Fruit fly (Drosophila melanogaster) whole organism, embryonic: Measurements from ENCODE around the gene Alg2.

Experiments
- ATbp ChIP-seq: fragments of 200-800 bp; sonication (Bioruptor generic); optimal IDR thresholded peaks from 2 replicates; lab custom pipeline; 2017; ENCODE audit warnings: missing biosample characterization, mild to moderate bottlenecking, missing genetic modification characterization, missing genetic modification reagents
- Adf1 ChIP-seq: fragments of 200-800 bp; sonication (Bioruptor generic); IDR thresholded peaks from 2 replicates; pipeline ENCODE4 v1.3.6; 2022; ENCODE audit warnings: missing biosample characterization, missing genetic modification characterization
- C15 ChIP-seq: fragments of 200-800 bp; sonication (Bioruptor generic); IDR thresholded peaks from 3 replicates; pipeline ENCODE4 v1.3.6; 2022; ENCODE audit warnings: missing biosample characterization, missing genetic modification characterization
- CG11456 ChIP-seq: fragments of 200-800 bp; sonication (Bioruptor generic); IDR thresholded peaks from 3 replicates; pipeline ENCODE4 v1.3.6; 2022; ENCODE audit warnings: missing biosample characterization, missing genetic modification characterization
- CG12071 ChIP-seq: fragments of 200-800 bp; sonication (Bioruptor generic); optimal IDR thresholded peaks from 3 replicates; lab custom pipeline; 2018; ENCODE audit warnings: missing biosample characterization, mild to moderate bottlenecking, missing genetic modification characterization
- CG12659 ChIP-seq: fragments of 200-800 bp; sonication (Bioruptor generic); optimal IDR thresholded peaks from 3 replicates; lab custom pipeline; 2017; ENCODE audit warnings: mild to moderate bottlenecking, missing biosample characterization, missing genetic modification reagents, missing genetic modification characterization
- CG13624 ChIP-seq: fragments of 200-800 bp; sonication (Bioruptor generic); optimal IDR thresholded peaks from 2 replicates; lab custom pipeline; 2016; ENCODE audit warnings: missing biosample characterization, missing genetic modification characterization
- CG14050 ChIP-seq: fragments of 200-800 bp; sonication (Bioruptor generic); IDR thresholded peaks from 3 replicates; pipeline ENCODE4 v1.3.6; 2022; ENCODE audit warnings: missing biosample characterization, missing genetic modification characterization
- CG15479 ChIP-seq: fragments of 200-800 bp; sonication (Bioruptor generic); optimal IDR thresholded peaks from 3 replicates; lab custom pipeline; 2019; ENCODE audit warnings: missing biosample characterization, mild to moderate bottlenecking, missing genetic modification characterization, moderate library complexity
- CG1602 ChIP-seq: fragments of 200-800 bp; sonication (Bioruptor generic); optimal IDR thresholded peaks from 3 replicates; lab custom pipeline; 2016; ENCODE audit warnings: missing biosample characterization, missing genetic modification characterization
- CG17186 ChIP-seq: fragments of 200-800 bp; sonication (Bioruptor generic); optimal IDR thresholded peaks from 3 replicates; lab custom pipeline; 2017; ENCODE audit warnings: missing biosample characterization, missing genetic modification reagents, missing genetic modification characterization
- CG17361 ChIP-seq: fragments of 200-800 bp; sonication (Bioruptor generic); IDR thresholded peaks from 3 replicates; pipeline ENCODE4 v1.3.6; 2022; ENCODE audit warnings: missing biosample characterization, missing genetic modification characterization
- CG17612 ChIP-seq: fragments of 200-800 bp; sonication (Bioruptor generic); IDR thresholded peaks from 2 replicates; pipeline ENCODE4 v1.3.6; 2022; ENCODE audit warnings: missing biosample characterization, missing genetic modification characterization
- CG18476 ChIP-seq: fragments of 200-800 bp; sonication (Bioruptor generic); optimal IDR thresholded peaks from 2 replicates; lab custom pipeline; 2016; ENCODE audit warnings: missing biosample characterization, mild to moderate bottlenecking, missing genetic modification characterization
- CG31365 ChIP-seq: fragments of 200-800 bp; sonication (Bioruptor generic); optimal IDR thresholded peaks from 2 replicates; lab custom pipeline; 2018; ENCODE audit warnings: missing biosample characterization, mild to moderate bottlenecking, missing genetic modification characterization
- CG31388 ChIP-seq: fragments of 200-800 bp; sonication (Bioruptor generic); optimal IDR thresholded peaks from 2 replicates; lab custom pipeline; 2016; ENCODE audit warnings: missing biosample characterization, missing genetic modification characterization
- CG3407 ChIP-seq: fragments of 200-800 bp; sonication (Bioruptor generic); optimal IDR thresholded peaks from 2 replicates; lab custom pipeline; 2018; ENCODE audit warnings: missing biosample characterization, mild to moderate bottlenecking, missing genetic modification characterization
- CG3838 ChIP-seq: fragments of 200-800 bp; sonication (Bioruptor generic); optimal IDR thresholded peaks from 3 replicates; lab custom pipeline; 2016; ENCODE audit warnings: missing biosample characterization, missing genetic modification characterization
- CG4820 ChIP-seq: fragments of 200-800 bp; sonication (Bioruptor generic); optimal IDR thresholded peaks from 3 replicates; lab custom pipeline; 2016; ENCODE audit warnings: missing biosample characterization, missing genetic modification characterization
- CG9817 ChIP-seq: fragments of 200-800 bp; sonication (Bioruptor generic); optimal IDR thresholded peaks from 2 replicates; lab custom pipeline; 2018; ENCODE audit warnings: missing biosample characterization, mild to moderate bottlenecking, missing genetic modification characterization, moderate library complexity
- Chrac-16 ChIP-seq: fragments of 200-800 bp; sonication (Bioruptor generic); optimal IDR thresholded peaks from 3 replicates; lab custom pipeline; 2016; ENCODE audit warnings: missing biosample characterization, missing genetic modification characterization
- Dek ChIP-seq: fragments of 200-800 bp; sonication (Bioruptor generic); optimal IDR thresholded peaks from 3 replicates; lab custom pipeline; 2019; ENCODE audit warnings: missing biosample characterization, mild to moderate bottlenecking, missing genetic modification characterization, moderate library complexity
- Dip2 ChIP-seq: fragments of 200-800 bp; sonication (Bioruptor generic); IDR thresholded peaks from 2 replicates; pipeline ENCODE4 v1.3.6; 2022; ENCODE audit warnings: missing biosample characterization, missing genetic modification characterization
- Eip74EF ChIP-seq, 2 experiments: fragments of 200-800 bp in 1 of 2; fragments of >200 bp in 1 of 2; sonication (Bioruptor generic) in 1 of 2; optimal IDR thresholded peaks; 2 replicates each; lab custom pipeline; 2017 to 2019; ENCODE audit warnings: missing biosample characterization in 2 of 2, missing genetic modification characterization in 2 of 2, mild to moderate bottlenecking in 1 of 2, moderate library complexity in 1 of 2
- Hsf ChIP-seq: fragments of 200-800 bp; sonication (Bioruptor generic); optimal IDR thresholded peaks from 3 replicates; lab custom pipeline; 2016; ENCODE audit warnings: missing biosample characterization, missing genetic modification characterization
- NfI ChIP-seq: fragments of 200-800 bp; sonication (Bioruptor generic); optimal IDR thresholded peaks from 3 replicates; lab custom pipeline; 2018; ENCODE audit warnings: missing biosample characterization, mild to moderate bottlenecking, missing genetic modification characterization, moderate library complexity
- Xbp1 ChIP-seq: fragments of 200-800 bp; sonication (Bioruptor generic); optimal IDR thresholded peaks from 3 replicates; lab custom pipeline; 2016; ENCODE audit warnings: missing biosample characterization, mild to moderate bottlenecking, missing genetic modification characterization
- YL-1 ChIP-seq: fragments of 200-800 bp; sonication (Bioruptor generic); optimal IDR thresholded peaks from 3 replicates; lab custom pipeline; 2017; ENCODE audit warnings: missing biosample characterization, mild to moderate bottlenecking, missing genetic modification characterization
- bab2 ChIP-seq: fragments of 200-800 bp; sonication (Bioruptor generic); optimal IDR thresholded peaks from 2 replicates; lab custom pipeline; 2016; ENCODE audit warnings: missing biosample characterization, missing genetic modification characterization
- cato ChIP-seq: fragments of 200-800 bp; sonication (Bioruptor generic); optimal IDR thresholded peaks from 2 replicates; lab custom pipeline; 2016; ENCODE audit warnings: missing biosample characterization, missing genetic modification characterization, borderline replicate concordance
- caup ChIP-seq: fragments of 200-800 bp; sonication (Bioruptor generic); optimal IDR thresholded peaks from 3 replicates; lab custom pipeline; 2017; ENCODE audit warnings: missing biosample characterization, mild to moderate bottlenecking, missing genetic modification characterization, moderate library complexity; ENCODE audit not compliant: severe bottlenecking
- crol ChIP-seq: fragments of 200-800 bp; sonication (Bioruptor generic); IDR thresholded peaks from 2 replicates; pipeline ENCODE4 v1.3.6; 2022; ENCODE audit warnings: missing biosample characterization, missing genetic modification characterization
- dmrt11E ChIP-seq: fragments of 200-800 bp; sonication (Bioruptor generic); optimal IDR thresholded peaks from 3 replicates; lab custom pipeline; 2018; ENCODE audit warnings: missing biosample characterization, mild to moderate bottlenecking, missing genetic modification characterization, moderate library complexity
- dmrt99B ChIP-seq: fragments of 200-800 bp; sonication (Bioruptor generic); optimal IDR thresholded peaks from 2 replicates; lab custom pipeline; 2018; ENCODE audit warnings: missing biosample characterization, mild to moderate bottlenecking, missing genetic modification characterization, moderate library complexity
- fd102C ChIP-seq: fragments of 200-800 bp; sonication (Bioruptor generic); optimal IDR thresholded peaks from 2 replicates; lab custom pipeline; 2018; ENCODE audit warnings: missing biosample characterization, mild to moderate bottlenecking, missing genetic modification characterization, moderate library complexity
- fd3F ChIP-seq: fragments of 200-800 bp; sonication (Bioruptor generic); optimal IDR thresholded peaks from 2 replicates; lab custom pipeline; 2018; ENCODE audit warnings: missing biosample characterization, mild to moderate bottlenecking, missing genetic modification characterization, moderate library complexity
- gsb ChIP-seq: fragments of 200-800 bp; sonication (Bioruptor generic); IDR thresholded peaks from 2 replicates; pipeline ENCODE4 v1.3.6; 2022; ENCODE audit warnings: missing biosample characterization, missing genetic modification characterization
- ham ChIP-seq: fragments of 200-800 bp; sonication (Bioruptor generic); IDR thresholded peaks from 2 replicates; pipeline ENCODE4 v1.3.6; 2022; ENCODE audit warnings: missing biosample characterization, missing genetic modification characterization
- hkb ChIP-seq, 2 experiments: fragments of 200-800 bp in 1 of 2; fragments of >200 bp in 1 of 2; sonication (Bioruptor generic) in 1 of 2; IDR thresholded peaks in 1 of 2; optimal IDR thresholded peaks in 1 of 2; 2 replicates each; pipeline versions ENCODE4 v1.3.6 to Lab custom; 2017 to 2022; ENCODE audit warnings: missing biosample characterization in 1 of 2, missing genetic modification characterization in 1 of 2
- klu ChIP-seq: fragments of 200-800 bp; sonication (Bioruptor generic); IDR thresholded peaks from 2 replicates; pipeline ENCODE4 v1.3.6; 2022; ENCODE audit warnings: missing biosample characterization, missing genetic modification characterization
- mam ChIP-seq: fragments of 200-800 bp; sonication (Bioruptor generic); optimal IDR thresholded peaks from 3 replicates; lab custom pipeline; 2016; ENCODE audit warnings: missing biosample characterization, missing genetic modification characterization
- nau ChIP-seq: fragments of 200-800 bp; sonication (Bioruptor generic); optimal IDR thresholded peaks from 3 replicates; lab custom pipeline; 2017; ENCODE audit warnings: missing biosample characterization, mild to moderate bottlenecking, missing genetic modification characterization, missing genetic modification reagents
- pan ChIP-seq, 4 experiments: fragments of >200 bp in 3 of 4; fragments of 200-800 bp in 1 of 4; sonication (Bioruptor generic) in 1 of 4; optimal IDR thresholded peaks in 3 of 4; IDR thresholded peaks in 1 of 4; 2 replicates each; pipeline versions ENCODE4 v1.3.6 to Lab custom; 2017 to 2022; ENCODE audit warnings: missing biosample characterization in 2 of 4, missing genetic modification characterization in 2 of 4, mixed read lengths in 1 of 4
- pho ChIP-seq: fragments of 200-800 bp; sonication (Bioruptor generic); optimal IDR thresholded peaks from 2 replicates; lab custom pipeline; 2016; ENCODE audit warnings: missing biosample characterization, missing genetic modification characterization
- rib ChIP-seq: fragments of 200-800 bp; sonication (Bioruptor generic); IDR thresholded peaks from 2 replicates; pipeline ENCODE4 v1.3.6; 2022; ENCODE audit warnings: missing biosample characterization, missing genetic modification characterization
- scrt ChIP-seq: fragments of 200-800 bp; sonication (Bioruptor generic); optimal IDR thresholded peaks from 2 replicates; lab custom pipeline; 2018; ENCODE audit warnings: missing biosample characterization, mild to moderate bottlenecking, missing genetic modification characterization, moderate library complexity
- tup ChIP-seq: fragments of 200-800 bp; sonication (Bioruptor generic); optimal IDR thresholded peaks from 2 replicates; lab custom pipeline; 2016; ENCODE audit warnings: missing biosample characterization, mild to moderate bottlenecking, missing genetic modification characterization, moderate library complexity
- twi ChIP-seq: fragments of 200-800 bp; optimal IDR thresholded peaks from 2 replicates; lab custom pipeline; 2019; ENCODE audit warnings: missing biosample characterization, mild to moderate bottlenecking, missing genetic modification characterization, moderate library complexity
- unc-4 ChIP-seq: fragments of 200-800 bp; sonication (Bioruptor generic); IDR thresholded peaks from 2 replicates; pipeline ENCODE4 v1.3.6; 2022; ENCODE audit warnings: missing biosample characterization, missing genetic modification characterization; ENCODE audit not compliant: partially characterized antibody

Gene Alg2

dm6 chr3L:3127544-3127943 is 16.1 kb upstream of the Alg2 start, which contains the start of gene promL (continued):
- TF ChIP-seq CG15479 (GFP tag; lab: Kevin White, UChicago): no peak
- peak; percentile 29 for TF ChIP-seq fd102C (GFP tag; lab: Kevin White, UChicago)
- no peak for TF ChIP-seq gsb
- TF ChIP-seq twi (tag; lab: Kevin White, UChicago): no peak
- peak; percentile 76 for TF ChIP-seq caup (GFP tag; lab: Kevin White, UChicago)
- no peak for TF ChIP-seq rib
- peak; percentile 40 for TF ChIP-seq dmrt11E (tag; lab: Kevin White, UChicago)
- peak; percentile 33 for TF ChIP-seq Xbp1 (GFP tag; lab: Kevin White, UChicago)
- peak; percentile 15 for TF ChIP-seq CG3838 (GFP tag; lab: Kevin White, UChicago)
- peak; percentile 74 for TF ChIP-seq NfI (GFP tag; lab: Kevin White, UChicago)
- TF ChIP-seq Adf1 (GFP tag; lab: Robert Waterston, UW): no peak; the same call in 1 of the 2 replicates
- TF ChIP-seq CG18476 (GFP tag; lab: Kevin White, UChicago): no peak
- TF ChIP-seq CG31388 (GFP tag; lab: Kevin White, UChicago): no peak
- TF ChIP-seq mam (GFP tag; lab: Kevin White, UChicago): no peak
- TF ChIP-seq CG17186 (GFP tag; lab: Kevin White, UChicago): peak; percentile 77
- peak; percentile 69 for TF ChIP-seq nau (GFP tag; lab: Kevin White, UChicago)
- TF ChIP-seq CG1602 (GFP tag; lab: Kevin White, UChicago): no peak
- TF ChIP-seq CG12659 (GFP tag; lab: Kevin White, UChicago): peak; percentile 88
- TF ChIP-seq fd3F (GFP tag; lab: Kevin White, UChicago): peak; percentile 10
- peak; percentile 60 for TF ChIP-seq Hsf
- peak; percentile 90 for TF ChIP-seq YL-1 (GFP tag; lab: Kevin White, UChicago)
- TF ChIP-seq pan (optimal IDR thresholded peaks at IDR 0.05; lab: Kevin White, UChicago): no peak
- peak in 1 of 2 experiments; percentile 30 for TF ChIP-seq pan (GFP tag; optimal IDR thresholded peaks at IDR 0.05 in 1 of 2, IDR thresholded peaks at IDR 0.05 in 1 of 2)
- no peak for TF ChIP-seq Chrac-16 (GFP tag; lab: Kevin White, UChicago)
- no peak for TF ChIP-seq ham (GFP tag; lab: Robert Waterston, UW)
- TF ChIP-seq unc-4: no peak
- TF ChIP-seq CG3407 (GFP tag; lab: Kevin White, UChicago): peak; percentile 39
- no peak for TF ChIP-seq cato
- TF ChIP-seq dmrt99B (tag; lab: Kevin White, UChicago): peak; percentile 26
- peak; percentile 53 for TF ChIP-seq Dek
- TF ChIP-seq CG31365 (tag; lab: Kevin White, UChicago): peak; percentile 37
- peak; percentile 46 for TF ChIP-seq CG9817
- TF ChIP-seq Dip2 (GFP tag; lab: Robert Waterston, UW): no peak
- TF ChIP-seq CG17612 (GFP tag; lab: Robert Waterston, UW): no peak
- TF ChIP-seq bab2 (GFP tag; lab: Kevin White, UChicago): peak; percentile 20
- peak; percentile 41 for TF ChIP-seq CG12071 (GFP tag; lab: Kevin White, UChicago)
- TF ChIP-seq CG14050: no peak
- TF ChIP-seq CG4820 (GFP tag; lab: Kevin White, UChicago): no peak
- TF ChIP-seq hkb (optimal IDR thresholded peaks at IDR 0.05; lab: Kevin White, UChicago): no peak
- peak; percentile 58 for TF ChIP-seq hkb (GFP tag; IDR thresholded peaks at IDR 0.05; lab: Robert Waterston, UW)
- no peak for TF ChIP-seq tup (GFP tag; lab: Kevin White, UChicago)
- TF ChIP-seq CG17361: peak; percentile 60; the same call in 1 of the 3 replicates
- TF ChIP-seq crol (GFP tag; lab: Robert Waterston, UW): no peak
- peak; percentile 68 for TF ChIP-seq CG13624 (GFP tag; lab: Kevin White, UChicago)
- peak; percentile 65 for TF ChIP-seq scrt
- peak; percentile 55 for TF ChIP-seq ATbp
- TF ChIP-seq pho: peak; percentile 31
- peak in 1 of 2 experiments; percentile 48 for TF ChIP-seq Eip74EF (GFP tag; optimal IDR thresholded peaks at IDR 0.05; lab: Kevin White, UChicago)
- no peak for TF ChIP-seq C15
- TF ChIP-seq klu: no peak
- no peak for TF ChIP-seq CG11456 (GFP tag; lab: Robert Waterston, UW)
